Worm (Caenorhabditis elegans): Measurements from ENCODE around the gene algn-2.

- TF ChIP-seq pha-4 (tag; optimal IDR thresholded peaks at IDR 0.05) = no peak
- TF ChIP-seq elt-3 (tag; optimal IDR thresholded peaks at IDR 0.05) = no peak
- TF ChIP-seq unc-62 (GFP tag; optimal IDR thresholded peaks at IDR 0.05) = no peak
- TF ChIP-seq nhr-237 (tag; optimal IDR thresholded peaks at IDR 0.05) = no peak
- no peak for TF ChIP-seq pqm-1 (tag; optimal IDR thresholded peaks at IDR 0.05)
- TF ChIP-seq aly-2 (tag; optimal IDR thresholded peaks at IDR 0.05) = no peak
- no peak for TF ChIP-seq nhr-76 (tag; optimal IDR thresholded peaks at IDR 0.05)
- TF ChIP-seq tbx-2 (tag; optimal IDR thresholded peaks at IDR 0.05) = no peak
- no peak for TF ChIP-seq elt-1 (tag; optimal IDR thresholded peaks at IDR 0.05)
Measured at ce11 chrII:5326891-5327290, 48.2 kb upstream of the algn-2 start.

All from whole organism, L3 larva.